Fruit fly (Drosophila melanogaster) ovary, adult (tissue): Measurements from ENCODE around the gene Mlc2.

Experiments used
- CG17801 ChIP-seq: fragments of 200-800 bp; optimal IDR thresholded peaks from 2 replicates; lab custom pipeline; 2019; ENCODE audit warnings: missing biosample characterization, mild to moderate bottlenecking, missing genetic modification characterization, moderate library complexity; ENCODE audit not compliant: partially characterized antibody

Mlc2 gene

DNA sequence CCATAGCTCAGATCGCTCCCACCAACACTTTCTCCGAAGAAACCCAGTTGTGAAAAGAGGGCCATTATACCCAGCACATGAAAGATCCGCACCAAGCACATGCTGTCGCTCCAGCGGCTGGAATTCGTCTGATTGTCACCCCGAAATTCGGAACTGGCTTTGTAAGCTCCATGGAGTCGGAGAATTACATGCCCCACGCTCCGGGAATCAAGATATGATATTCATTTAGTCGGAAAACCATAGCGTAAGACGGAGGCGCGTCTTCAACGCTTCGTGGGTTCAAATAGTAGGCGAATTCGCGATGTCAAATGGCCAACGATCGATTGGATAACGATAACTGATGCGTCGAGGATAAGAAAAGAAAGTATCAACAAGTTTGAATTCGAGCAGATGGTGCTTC lies 49.7 kb downstream of the Mlc2 start, which contains the start of gene CG45073:
Gene CG45073, minus strand, starts transcription at position 101 of the 400 bp plus-strand sequence.
- TF ChIP-seq CG17801 (GFP tag; lab: Kevin White, UChicago) = no peak

DNA sequence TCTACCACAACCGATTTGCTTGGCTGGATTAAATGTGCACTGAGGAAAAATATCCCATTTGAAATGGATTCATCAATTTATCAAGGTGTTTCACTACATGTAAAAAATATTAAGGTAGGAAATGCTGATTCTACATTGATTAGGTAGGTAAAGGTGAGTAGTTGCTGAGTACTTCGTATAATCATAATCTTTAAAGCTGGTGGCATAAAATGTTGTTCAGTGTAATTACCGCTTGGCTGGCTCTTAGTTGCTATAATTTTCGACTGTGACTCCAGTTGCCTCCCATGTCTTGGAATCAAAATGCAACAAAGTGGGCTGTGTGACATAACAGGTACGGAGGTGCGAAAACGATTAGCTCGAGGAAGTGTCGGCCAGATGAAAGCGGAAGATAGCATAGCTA lies 51.2 kb downstream of the Mlc2 start, which contains the start of gene CG45072:
Gene CG45072, minus strand, starts transcription at position 101 of the 400 bp plus-strand sequence.
- no peak for TF ChIP-seq CG17801 (GFP tag; lab: Kevin White, UChicago)

DNA sequence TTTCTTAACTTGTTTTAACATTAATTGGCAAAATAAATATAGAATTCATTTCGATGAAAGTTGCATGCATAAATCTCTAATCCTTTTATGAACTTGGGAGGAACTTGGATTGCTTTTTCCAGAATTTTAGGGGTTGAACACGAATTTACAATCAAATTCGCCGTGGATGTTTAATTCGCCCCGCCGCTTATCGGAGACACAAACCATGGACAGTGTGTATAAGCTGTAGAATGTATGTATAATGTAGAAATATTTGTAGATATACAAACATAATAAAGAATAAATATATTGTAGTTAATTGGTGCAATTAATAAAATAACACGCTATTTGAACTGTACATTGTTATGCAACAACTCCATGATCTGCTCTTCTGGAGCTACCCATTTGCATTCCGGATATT lies 52.6 kb downstream of the Mlc2 start:
- no peak for TF ChIP-seq CG17801 (GFP tag; lab: Kevin White, UChicago)
